Worm (Caenorhabditis elegans) whole organism, L4/young adult: ENCODE data around the gene B0546.3.

Experiments
- W03F9.2 ChIP-seq: fragments of 150-350 bp; optimal IDR thresholded peaks from 2 replicates; lab custom pipeline; 2014; ENCODE audit warnings: missing biosample characterization, missing genetic modification characterization
- dao-5 ChIP-seq: sonication (generic microtip); optimal IDR thresholded peaks from 2 replicates; lab custom pipeline; 2016; ENCODE audit warnings: missing genotype, missing genetic modification characterization, moderate library complexity, missing compliant biosample characterization
- him-1 ChIP-seq: sonication (generic microtip); optimal IDR thresholded peaks from 2 replicates; lab custom pipeline; 2016; ENCODE audit warnings: missing genotype, missing genetic modification reagents, missing genetic modification characterization, missing compliant biosample characterization

ce11 chrIV:3338176-3338575, 44.5 kb downstream of the B0546.3 start:
- TF ChIP-seq him-1: no peak
- TF ChIP-seq W03F9.2 (tag; lab: Kevin White, UChicago): no peak
- no peak for TF ChIP-seq dao-5 (tag; lab: Kevin White, UChicago)
